Worm (Caenorhabditis elegans): ENCODE data around the gene dnj-7.

- TF ChIP-seq Y56A3A.18 (GFP tag; IDR thresholded peaks at IDR 0.05) (no peak), mcd-1 (GFP tag; IDR thresholded peaks at IDR 0.05) (no peak), lir-1 (GFP tag; conservative IDR thresholded peaks at IDR 0.05) (no peak)
Measured at ce11 chrX:7177341-7177740, 17.0 kb upstream of the dnj-7 start, which contains the start of gene F43E12.1.
